Worm (Caenorhabditis elegans): ENCODE data around the gene ZK285.2.

DNA sequence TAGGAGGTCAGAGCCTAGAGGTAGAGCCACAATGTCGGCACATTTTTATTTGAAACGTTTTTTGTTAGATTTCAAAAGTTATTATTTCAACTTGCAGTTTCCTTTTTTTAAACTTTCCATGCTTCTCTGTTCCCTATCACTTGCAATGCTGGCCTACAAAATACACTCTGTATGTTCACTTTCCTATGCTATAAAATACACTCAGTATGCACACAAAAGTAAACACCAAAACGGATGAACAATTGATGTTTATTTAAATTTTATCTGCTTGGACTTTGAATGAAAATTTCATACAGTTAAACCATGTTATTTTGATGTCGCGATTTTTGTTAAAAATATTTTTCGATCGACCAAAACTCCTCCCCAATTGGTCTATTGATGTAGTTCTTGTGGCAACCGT lies 34.0 kb downstream of the ZK285.2 start:
- no peak for TF ChIP-seq dao-5 (tag; optimal IDR thresholded peaks at IDR 0.05)
- no peak for TF ChIP-seq him-1 (tag; optimal IDR thresholded peaks at IDR 0.05)
